Fruit fly (Drosophila melanogaster): ENCODE measurements around the gene Ama.

The Ama gene

dm6 chr3R:6780004-6780403 lies 17.6 kb downstream of the Ama start (continued):
- TF ChIP-seq Mrtf (GFP tag; IDR thresholded peaks at IDR 0.05) (no peak), gem (tag; optimal IDR thresholded peaks at IDR 0.05) (peak; percentile 6), Dip3 (GFP tag; optimal IDR thresholded peaks at IDR 0.05) (no peak), Jarid2 (GFP tag; optimal IDR thresholded peaks at IDR 0.05) (peak; percentile 32), scrt (GFP tag; optimal IDR thresholded peaks at IDR 0.05) (no peak), CG3995 (GFP tag; optimal IDR thresholded peaks at IDR 0.05) (no peak), CG9932 (GFP tag; IDR thresholded peaks at IDR 0.05) (no peak), CG17361 (GFP tag; IDR thresholded peaks at IDR 0.05) (no peak), CG42726 (GFP tag; IDR thresholded peaks at IDR 0.05; ENCODE audit: partially characterized antibody) (peak; percentile 54; the same call in 1 of the 2 replicates), HmgD (GFP tag; optimal IDR thresholded peaks at IDR 0.05) (peak; percentile 40), croc (GFP tag; conservative IDR thresholded peaks at IDR 0.05) (no peak), NFAT (GFP tag; IDR thresholded peaks at IDR 0.05) (no peak), CG13424 (tag; optimal IDR thresholded peaks at IDR 0.05) (no peak), CG16863 (GFP tag; optimal IDR thresholded peaks at IDR 0.05) (no peak), CG2199 (GFP tag; IDR thresholded peaks at IDR 0.05) (peak; percentile 83; the same call in 2 of the 3 replicates), grau (tag; optimal IDR thresholded peaks at IDR 0.05) (no peak), ham (GFP tag; IDR thresholded peaks at IDR 0.05) (no peak), lola (GFP tag; optimal IDR thresholded peaks at IDR 0.05) (peak in 1 of 3 experiments; percentile 6), CG2129 (GFP tag; IDR thresholded peaks at IDR 0.05; ENCODE audit: partially characterized antibody) (no peak), CG4820 (GFP tag; optimal IDR thresholded peaks at IDR 0.05) (no peak), Ets65A (GFP tag) (peak; percentile 72), zen (tag; optimal IDR thresholded peaks at IDR 0.05) (peak; percentile 16), CG1603 (tag; optimal IDR thresholded peaks at IDR 0.05) (peak; percentile 55), Neu2 (GFP tag; optimal IDR thresholded peaks at IDR 0.05; ENCODE audit: borderline replicate concordance) (no peak), CG7271 (tag; optimal IDR thresholded peaks at IDR 0.05) (peak; percentile 24), hth (optimal IDR thresholded peaks at IDR 0.05) (no peak), CG31365 (tag; optimal IDR thresholded peaks at IDR 0.05) (peak; percentile 97)

DNA sequence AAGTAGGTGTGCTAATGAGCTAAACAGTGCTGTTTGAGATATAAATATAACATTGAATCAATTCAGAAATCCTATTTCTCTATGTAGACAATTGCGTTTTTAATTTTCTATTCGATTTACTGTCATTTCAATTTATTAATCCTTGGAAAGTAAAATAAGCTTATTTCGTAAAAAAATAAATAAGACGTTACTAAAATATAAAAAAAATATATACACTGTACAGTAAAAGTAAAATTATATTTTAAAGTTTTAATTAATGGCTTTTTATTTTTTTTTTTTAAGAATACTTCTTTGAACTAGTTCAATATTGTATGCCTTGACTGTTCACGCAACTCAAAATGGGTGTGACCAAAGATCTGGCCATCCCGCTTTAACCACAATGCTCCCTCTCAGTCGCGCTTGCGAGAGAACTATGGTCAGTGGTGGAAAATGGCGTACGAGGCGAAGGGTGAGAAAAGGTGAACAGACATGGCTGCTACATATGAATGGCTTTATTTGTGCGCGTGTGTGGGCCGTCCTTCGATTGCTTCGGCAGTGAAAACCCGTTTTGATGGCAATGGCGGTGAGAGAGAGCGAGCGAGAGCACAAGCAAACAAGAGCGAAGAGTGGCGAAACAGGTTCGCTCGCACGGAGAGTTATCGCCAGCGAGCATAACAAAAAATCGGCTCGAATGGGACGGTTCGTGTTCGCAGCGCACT lies 28.9 kb downstream of the Ama start, which contains the start of gene Dfd:
Gene Dfd, plus strand, starts transcription at position 648 of the 698 bp plus-strand sequence.
- peak; percentile 10 for TF ChIP-seq Asciz (GFP tag; optimal IDR thresholded peaks at IDR 0.05)
- TF ChIP-seq Dref (GFP tag; IDR thresholded peaks at IDR 0.05): no peak
- TF ChIP-seq zen (tag; optimal IDR thresholded peaks at IDR 0.05): peak; percentile 57
- TF ChIP-seq CG7271 (tag; optimal IDR thresholded peaks at IDR 0.05): no peak
- no peak for TF ChIP-seq Hr51 (GFP tag; optimal IDR thresholded peaks at IDR 0.05)
- TF ChIP-seq crc (GFP tag; optimal IDR thresholded peaks at IDR 0.05): no peak
- peak; percentile 48; the same call in 1 of the 2 replicates for TF ChIP-seq CG9932 (GFP tag; IDR thresholded peaks at IDR 0.05)
- no peak for TF ChIP-seq Ravus (GFP tag; IDR thresholded peaks at IDR 0.05)
- peak; percentile 80 for TF ChIP-seq gem (tag; optimal IDR thresholded peaks at IDR 0.05)
- TF ChIP-seq CG3407 (GFP tag; optimal IDR thresholded peaks at IDR 0.05): no peak
- TF ChIP-seq lmd (GFP tag; IDR thresholded peaks at IDR 0.05): peak; percentile 45; the same call in 1 of the 2 replicates
- peak; percentile 95 for TF ChIP-seq CG5180 (GFP tag; optimal IDR thresholded peaks at IDR 0.05)
- no peak for TF ChIP-seq bab2 (GFP tag; optimal IDR thresholded peaks at IDR 0.05)
- TF ChIP-seq Gsc (GFP tag; IDR thresholded peaks at IDR 0.05): no peak
- TF ChIP-seq cwo (GFP tag; optimal IDR thresholded peaks at IDR 0.05): no peak
- TF ChIP-seq chn (GFP tag; optimal IDR thresholded peaks at IDR 0.05): peak; percentile 21
- TF ChIP-seq CG10209 (GFP tag; optimal IDR thresholded peaks at IDR 0.05): peak; percentile 20
- peak; percentile 73 for TF ChIP-seq D (optimal IDR thresholded peaks at IDR 0.05)
- TF ChIP-seq D (GFP tag; optimal IDR thresholded peaks at IDR 0.05): peak; percentile 12
- no peak for TF ChIP-seq dan (GFP tag; IDR thresholded peaks at IDR 0.05)
- no peak for TF ChIP-seq CG34376 (GFP tag; optimal IDR thresholded peaks at IDR 0.05)
- TF ChIP-seq otp (GFP tag; IDR thresholded peaks at IDR 0.05): 0 out of 3 replicates have a peak, but pooled peaks have one; percentile 29
- TF ChIP-seq Mes4 (GFP tag; optimal IDR thresholded peaks at IDR 0.05): no peak
- no peak for TF ChIP-seq CG2678 (tag; optimal IDR thresholded peaks at IDR 0.05)
- no peak for TF ChIP-seq Fer3 (tag; optimal IDR thresholded peaks at IDR 0.05)
- no peak for TF ChIP-seq C15 (GFP tag; IDR thresholded peaks at IDR 0.05)

All from whole organism, embryonic.